Worm (Caenorhabditis elegans) whole organism, L4 larva: Measurements from ENCODE around the gene patr-1.

Experiments used
- F44E2.7 ChIP-seq: fragments of 200-800 bp; sonication (Bioruptor generic); IDR thresholded peaks from 2 replicates; pipeline ENCODE4 v2.1.2; 2022; ENCODE audit warnings: missing genetic modification characterization, missing compliant biosample characterization
- R02D3.7 ChIP-seq: fragments of 150-350 bp; sonication (generic microtip); optimal IDR thresholded peaks from 3 replicates; lab custom pipeline; 2014; ENCODE audit warnings: missing biosample characterization, missing genetic modification characterization
- T26A8.4 ChIP-seq: fragments of 200-800 bp; sonication (Bioruptor generic); IDR thresholded peaks from 2 replicates; pipeline ENCODE4 v1.3.6; 2022; ENCODE audit warnings: missing genetic modification characterization, missing compliant biosample characterization
- Y5F2A.4 ChIP-seq: fragments of 200-800 bp; sonication (Bioruptor generic); optimal IDR thresholded peaks from 2 replicates; lab custom pipeline; 2018; ENCODE audit warnings: mild to moderate bottlenecking, missing genetic modification characterization, missing compliant biosample characterization
- Y75B8A.6 ChIP-seq: fragments of 200-800 bp; sonication (Bioruptor generic); IDR thresholded peaks from 2 replicates; pipeline ENCODE4 v1.3.6; 2022; ENCODE audit warnings: missing genetic modification reagents, missing genetic modification characterization, missing compliant biosample characterization
- aha-1 ChIP-seq: fragments of 150-350 bp; peaks from one replicate; lab custom pipeline; 2014; ENCODE audit warnings: missing biosample characterization, missing genetic modification characterization
- ceh-20 ChIP-seq: fragments of 200-800 bp; sonication (Bioruptor generic); IDR thresholded peaks from 2 replicates; pipeline ENCODE4 v1.3.6; 2022; ENCODE audit warnings: missing genetic modification reagents, missing genetic modification characterization, missing compliant biosample characterization
- ceh-28 ChIP-seq: fragments of 150-350 bp; optimal IDR thresholded peaks from 2 replicates; lab custom pipeline; 2014; ENCODE audit warnings: missing biosample characterization, missing genetic modification reagents, missing genetic modification characterization
- ces-1 ChIP-seq: fragments of 150-350 bp; sonication (generic microtip); optimal IDR thresholded peaks from 4 replicates; lab custom pipeline; 2014; ENCODE audit warnings: missing biosample characterization, missing genetic modification reagents, missing genetic modification characterization
- daf-12 ChIP-seq: fragments of 150-350 bp; optimal IDR thresholded peaks from 2 replicates; lab custom pipeline; 2014; ENCODE audit warnings: missing biosample characterization, missing genetic modification reagents, missing genetic modification characterization
- daf-16 ChIP-seq, 3 experiments: sonication (generic microtip); optimal IDR thresholded peaks; 2 replicates each; lab custom pipeline; 2016 to 2017; ENCODE audit warnings: missing genetic modification characterization in 3 of 3, missing genetic modification reagents in 3 of 3, mild to moderate bottlenecking in 2 of 3, missing compliant biosample characterization in 2 of 3, missing biosample characterization in 1 of 3, moderate library complexity in 1 of 3
- dmd-6 ChIP-seq: fragments of 200-800 bp; sonication (Bioruptor generic); IDR thresholded peaks from 2 replicates; pipeline ENCODE4 v1.3.6; 2022; ENCODE audit warnings: missing genetic modification reagents, missing genetic modification characterization, missing compliant biosample characterization
- dmd-8 ChIP-seq: fragments of 200-800 bp; sonication (Bioruptor generic); IDR thresholded peaks from 2 replicates; pipeline ENCODE4 v1.3.6; 2022; ENCODE audit warnings: missing genetic modification characterization, missing compliant biosample characterization
- duxl-1 ChIP-seq: sonication (generic microtip); optimal IDR thresholded peaks from 2 replicates; lab custom pipeline; 2016; ENCODE audit warnings: mild to moderate bottlenecking, missing genetic modification characterization, moderate library complexity, missing compliant biosample characterization; ENCODE audit not compliant: poor library complexity
- egl-27 ChIP-seq: sonication (generic microtip); optimal IDR thresholded peaks from 3 replicates; lab custom pipeline; 2017; ENCODE audit warnings: missing biosample characterization, missing genetic modification reagents, missing genetic modification characterization
- egl-43 ChIP-seq: fragments of 200-800 bp; sonication (Bioruptor generic); IDR thresholded peaks from 2 replicates; pipeline ENCODE4 v1.3.6; 2022; ENCODE audit warnings: missing genetic modification reagents, missing genetic modification characterization, missing compliant biosample characterization
- hlh-11 ChIP-seq: fragments of 200-800 bp; sonication (Bioruptor generic); optimal IDR thresholded peaks from 2 replicates; lab custom pipeline; 2018; ENCODE audit warnings: mild to moderate bottlenecking, missing genetic modification characterization, missing compliant biosample characterization
- hlh-30 ChIP-seq: sonication (generic microtip); optimal IDR thresholded peaks from 2 replicates; lab custom pipeline; 2017; ENCODE audit warnings: antibody characterized with exemption, mild to moderate bottlenecking, missing genetic modification characterization, missing compliant biosample characterization; ENCODE audit not compliant: insufficient read depth
- hmg-1.1 ChIP-seq: fragments of 200-800 bp; sonication (Bioruptor generic); IDR thresholded peaks from 2 replicates; pipeline ENCODE4 v1.3.6; 2022; ENCODE audit warnings: missing genetic modification reagents, missing genetic modification characterization, missing compliant biosample characterization
- lin-15B ChIP-seq: fragments of 150-350 bp; sonication (generic microtip); optimal IDR thresholded peaks from 3 replicates; lab custom pipeline; 2014; ENCODE audit warnings: missing biosample characterization, missing genetic modification characterization
- lin-29 ChIP-seq: fragments of 200-800 bp; sonication (Bioruptor generic); IDR thresholded peaks from 2 replicates; pipeline ENCODE4 v1.3.6; 2022; ENCODE audit warnings: missing genetic modification reagents, missing genetic modification characterization, missing compliant biosample characterization
- lsy-2 ChIP-seq, 2 experiments: fragments of 150-350 bp in 1 of 2; sonication (generic microtip) in 1 of 2; optimal IDR thresholded peaks; 2 replicates each; lab custom pipeline; 2014 to 2017; ENCODE audit warnings: missing biosample characterization in 2 of 2, missing genetic modification characterization in 2 of 2
- mdl-1 ChIP-seq, 2 experiments: fragments of 150-350 bp in 1 of 2; sonication (generic microtip) in 1 of 2; optimal IDR thresholded peaks; 2 replicates each; lab custom pipeline; 2014 to 2017; ENCODE audit warnings: missing biosample characterization in 2 of 2, missing genetic modification characterization in 2 of 2
- mdt-29 ChIP-seq: fragments of 200-800 bp; sonication (Bioruptor generic); IDR thresholded peaks from 2 replicates; pipeline ENCODE4 v1.3.6; 2022; ENCODE audit warnings: missing genetic modification reagents, missing genetic modification characterization, missing compliant biosample characterization
- mep-1 ChIP-seq: fragments of 150-350 bp; sonication (generic microtip); optimal IDR thresholded peaks from 3 replicates; lab custom pipeline; 2014; ENCODE audit warnings: missing biosample characterization, missing genetic modification characterization
- mxl-3 ChIP-seq: fragments of 200-800 bp; sonication (Bioruptor generic); optimal IDR thresholded peaks from 2 replicates; lab custom pipeline; 2018; ENCODE audit warnings: mild to moderate bottlenecking, missing genetic modification characterization, missing compliant biosample characterization
- nhr-102 ChIP-seq: sonication (generic microtip); optimal IDR thresholded peaks from 2 replicates; lab custom pipeline; 2016; ENCODE audit warnings: mild to moderate bottlenecking, missing genetic modification characterization, moderate library complexity, missing compliant biosample characterization
- nhr-11 ChIP-seq: fragments of 150-350 bp; optimal IDR thresholded peaks from 2 replicates; lab custom pipeline; 2014; ENCODE audit warnings: missing biosample characterization, missing genetic modification characterization
- nhr-111 ChIP-seq: fragments of 200-800 bp; sonication (Bioruptor generic); optimal IDR thresholded peaks from 2 replicates; lab custom pipeline; 2018; ENCODE audit warnings: mild to moderate bottlenecking, missing genetic modification characterization, missing compliant biosample characterization
- nhr-25 ChIP-seq: sonication (generic microtip); optimal IDR thresholded peaks from 2 replicates; lab custom pipeline; 2017; ENCODE audit warnings: missing genetic modification characterization, mild to moderate bottlenecking, missing compliant biosample characterization, antibody characterized with exemption, moderate library complexity, borderline replicate concordance; ENCODE audit not compliant: insufficient read depth
- nhr-28 ChIP-seq: fragments of 150-350 bp; optimal IDR thresholded peaks from 2 replicates; lab custom pipeline; 2014; ENCODE audit warnings: missing biosample characterization, missing genetic modification characterization
- nhr-42 ChIP-seq: fragments of 200-800 bp; sonication (Bioruptor generic); IDR thresholded peaks from 2 replicates; pipeline ENCODE4 v1.3.6; 2022; ENCODE audit warnings: missing genetic modification characterization, missing compliant biosample characterization
- nhr-6 ChIP-seq: fragments of 150-350 bp; optimal IDR thresholded peaks from 2 replicates; lab custom pipeline; 2014; ENCODE audit warnings: missing biosample characterization, missing genetic modification characterization
- nhr-77 ChIP-seq: fragments of 150-350 bp; optimal IDR thresholded peaks from 2 replicates; lab custom pipeline; 2014; ENCODE audit warnings: missing biosample characterization, missing genetic modification characterization
- pqm-1 ChIP-seq: sonication (generic microtip); optimal IDR thresholded peaks from 2 replicates; lab custom pipeline; 2017; ENCODE audit warnings: missing biosample characterization, missing genetic modification characterization
- rbr-2 ChIP-seq: sonication (generic microtip); optimal IDR thresholded peaks from 2 replicates; lab custom pipeline; 2016; ENCODE audit warnings: missing genotype, missing genetic modification characterization, missing compliant biosample characterization
- saeg-2 ChIP-seq: fragments of 200-800 bp; sonication (Bioruptor generic); IDR thresholded peaks from 2 replicates; pipeline ENCODE4 v1.3.6; 2022; ENCODE audit warnings: missing genetic modification reagents, missing genetic modification characterization, missing compliant biosample characterization
- sdz-12 ChIP-seq: fragments of 200-800 bp; sonication (Bioruptor generic); optimal IDR thresholded peaks from 2 replicates; lab custom pipeline; 2018; ENCODE audit warnings: mild to moderate bottlenecking, missing genetic modification characterization, missing compliant biosample characterization
- skn-1 ChIP-seq: fragments of 150-350 bp; optimal IDR thresholded peaks from 2 replicates; lab custom pipeline; 2014; ENCODE audit warnings: missing biosample characterization, missing genetic modification characterization
- spr-1 ChIP-seq: sonication (generic microtip); optimal IDR thresholded peaks from 2 replicates; lab custom pipeline; 2016; ENCODE audit warnings: mild to moderate bottlenecking, missing genetic modification characterization, missing compliant biosample characterization
- tra-1 ChIP-seq: fragments of 200-800 bp; sonication (Bioruptor generic); IDR thresholded peaks from 2 replicates; pipeline ENCODE4 v1.3.6; 2022; ENCODE audit warnings: missing genetic modification reagents, missing genetic modification characterization, missing compliant biosample characterization
- unc-62 ChIP-seq, 3 experiments: fragments of 150-350 bp in 1 of 3; sonication (generic microtip); optimal IDR thresholded peaks in 2 of 3; peaks in 1 of 3; 1 replicate in 1 of 3; 2 replicates in 2 of 3; lab custom pipeline; 2014 to 2017; ENCODE audit warnings: missing biosample characterization in 3 of 3, missing genetic modification characterization in 3 of 3, missing genetic modification reagents in 3 of 3, missing genotype in 1 of 3
- zip-11 ChIP-seq: fragments of 200-800 bp; sonication (Bioruptor generic); IDR thresholded peaks from 2 replicates; pipeline ENCODE4 v1.3.6; 2022; ENCODE audit warnings: missing genetic modification characterization, missing compliant biosample characterization
- ztf-11 ChIP-seq: fragments of 150-350 bp; optimal IDR thresholded peaks from 2 replicates; lab custom pipeline; 2014; ENCODE audit warnings: missing biosample characterization, missing genetic modification characterization

The patr-1 gene

DNA sequence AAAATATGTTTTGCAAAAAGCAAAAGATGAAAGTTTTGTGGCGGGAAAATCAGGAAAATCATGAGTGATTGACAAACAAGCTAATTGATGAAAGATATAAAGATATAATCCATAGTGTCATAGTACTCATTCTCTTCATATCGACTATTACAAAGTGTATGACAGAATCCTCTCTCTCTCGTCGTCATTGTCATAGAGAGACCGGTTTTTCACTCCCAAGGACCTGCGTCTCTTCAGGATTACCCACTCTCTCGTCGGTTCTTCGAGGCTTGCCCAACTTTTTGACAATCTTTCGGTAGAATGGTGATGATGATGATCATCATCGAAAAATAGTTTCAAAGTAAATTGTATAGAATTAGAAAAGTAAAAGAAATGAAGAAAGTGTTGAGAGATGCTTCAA, 40.4 kb downstream of the patr-1 start:
- TF ChIP-seq nhr-102 (tag; lab: Kevin White, UChicago) (no peak), egl-43 (GFP tag; lab: Robert Waterston, UW) (no peak), sdz-12 (GFP tag; lab: Kevin White, UChicago) (no peak), rbr-2 (tag; lab: Kevin White, UChicago) (no peak), lin-29 (GFP tag; lab: Robert Waterston, UW) (no peak), ceh-20 (GFP tag; lab: Robert Waterston, UW) (no peak), mep-1 (peak; percentile 31), hlh-11 (tag; lab: Kevin White, UChicago) (peak; percentile 33), lin-15B (no peak), skn-1 (tag; lab: Kevin White, UChicago) (no peak), nhr-111 (GFP tag; lab: Kevin White, UChicago) (no peak), nhr-77 (tag; lab: Kevin White, UChicago) (no peak), daf-12 (tag; lab: Kevin White, UChicago) (no peak), lsy-2 (tag; optimal IDR thresholded peaks at IDR 0.05; lab: Kevin White, UChicago) (peak in 1 of 2 experiments; percentile 32), mdl-1 (tag; optimal IDR thresholded peaks at IDR 0.05; lab: Kevin White, UChicago) (peak in 1 of 2 experiments; percentile 18), ceh-28 (tag; lab: Kevin White, UChicago) (no peak), hlh-30 (tag; lab: Kevin White, UChicago) (peak; percentile 39), ztf-11 (tag; lab: Kevin White, UChicago) (no peak), nhr-25 (no peak), unc-62 (GFP tag; optimal IDR thresholded peaks at IDR 0.05 in 1 of 2; lab: Kevin White, UChicago) (peak in 1 of 2 experiments; percentile 79), unc-62 (tag; optimal IDR thresholded peaks at IDR 0.05; lab: Kevin White, UChicago) (no peak), nhr-28 (tag; lab: Kevin White, UChicago) (peak; percentile 48), ces-1 (GFP tag; lab: Kevin White, UChicago) (no peak), spr-1 (tag; lab: Kevin White, UChicago) (peak; percentile 9), aha-1 (tag; lab: Kevin White, UChicago) (peak; percentile 12), mxl-3 (GFP tag; lab: Kevin White, UChicago) (peak; percentile 49)

DNA sequence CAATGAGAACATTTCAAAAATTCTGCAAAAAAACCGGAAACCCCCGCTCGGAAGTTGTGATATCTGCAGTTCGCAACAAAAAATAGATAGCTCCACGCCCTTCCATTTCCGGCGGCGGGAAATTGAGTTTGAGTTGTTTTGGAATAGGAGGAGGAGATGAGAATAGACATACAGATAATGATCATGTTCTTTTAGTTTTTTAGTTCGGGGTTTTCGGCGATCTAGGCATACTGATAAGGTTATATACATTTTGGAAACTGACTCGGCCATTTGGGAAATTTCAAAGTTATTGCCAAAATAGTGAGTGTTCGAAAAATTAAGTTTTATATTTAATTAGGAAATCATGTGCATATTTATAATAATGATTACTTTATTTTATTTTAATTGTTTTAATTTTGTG, 43.9 kb downstream of the patr-1 start:
- TF ChIP-seq nhr-28 (tag; lab: Kevin White, UChicago), result no peak
- no peak for TF ChIP-seq F44E2.7 (GFP tag; lab: Robert Waterston, UW)

DNA sequence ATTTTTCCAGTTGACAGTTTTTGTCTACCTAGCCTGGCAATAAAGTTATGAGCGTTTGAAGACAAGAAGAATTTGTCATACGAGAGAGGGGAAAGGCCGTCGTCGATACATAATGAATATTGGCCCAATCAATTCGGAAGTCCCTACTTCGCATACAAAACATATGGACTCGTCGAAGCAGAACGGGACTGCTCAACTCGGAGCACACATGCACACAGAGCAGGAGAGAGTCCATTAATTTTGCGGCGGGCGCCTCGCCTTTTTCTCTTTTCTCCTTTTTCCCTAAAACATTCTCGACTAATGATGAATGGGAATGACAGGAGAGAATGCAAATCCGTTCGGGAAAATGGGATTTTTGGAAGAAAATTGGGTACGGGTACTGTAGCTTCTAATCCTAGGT, 45.2 kb downstream of the patr-1 start, which contains the start of gene F13D12.8:
TSS of gene F13D12.8 (minus strand) at position 82 of the 400 bp plus-strand sequence.
- TF ChIP-seq hmg-1.1 (GFP tag; lab: Robert Waterston, UW) (0 out of 2 replicates have a peak, but pooled peaks have one; percentile 19), duxl-1 (tag; lab: Kevin White, UChicago) (no peak), egl-27 (tag; lab: Kevin White, UChicago) (no peak)

DNA sequence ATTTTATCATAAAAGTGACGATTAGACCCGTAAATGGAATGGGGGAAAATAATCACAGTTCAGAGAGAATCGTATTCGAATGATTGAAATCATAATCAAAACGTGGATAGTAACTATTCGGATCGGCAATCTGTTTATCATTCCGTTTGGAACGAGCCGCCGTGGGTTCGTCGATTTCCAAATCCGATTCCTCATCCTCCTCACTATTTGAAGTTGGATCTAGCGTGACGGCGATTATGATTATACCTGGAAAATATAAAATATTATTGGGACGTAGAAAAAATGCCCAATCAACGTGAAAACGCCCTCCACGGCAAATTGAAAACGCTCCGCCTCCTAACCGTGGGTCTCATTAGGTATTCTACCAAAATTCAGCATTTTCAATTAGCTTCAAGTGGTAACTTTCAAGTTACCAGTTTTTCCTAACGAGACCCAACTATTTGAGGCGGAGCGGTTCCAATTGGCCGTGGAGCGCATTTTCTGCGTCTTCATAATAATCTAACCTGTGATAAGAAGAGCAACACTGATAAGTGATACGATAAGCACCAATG, 46.5 kb downstream of the patr-1 start:
- no peak for TF ChIP-seq Y75B8A.6 (GFP tag; lab: Robert Waterston, UW)
- no peak for TF ChIP-seq T26A8.4 (GFP tag; lab: Robert Waterston, UW)
- TF ChIP-seq aha-1 (tag; lab: Kevin White, UChicago), result peak; percentile 81
- TF ChIP-seq nhr-11, result no peak
- TF ChIP-seq nhr-6 (tag; lab: Kevin White, UChicago), result no peak
- TF ChIP-seq zip-11 (GFP tag; lab: Robert Waterston, UW), result no peak
- TF ChIP-seq nhr-42 (GFP tag; lab: Robert Waterston, UW), result 0 out of 2 replicates have a peak, but pooled peaks have one; percentile 51
- TF ChIP-seq mdt-29 (GFP tag; lab: Robert Waterston, UW), result no peak
- TF ChIP-seq R02D3.7 (tag; lab: Kevin White, UChicago), result no peak
- TF ChIP-seq dmd-8 (GFP tag; lab: Robert Waterston, UW), result no peak
- peak; percentile 67 for TF ChIP-seq nhr-102 (tag; lab: Kevin White, UChicago)
- peak; percentile 35 for TF ChIP-seq dmd-6 (GFP tag; lab: Robert Waterston, UW)
- TF ChIP-seq Y5F2A.4 (GFP tag; lab: Kevin White, UChicago), result no peak
- TF ChIP-seq rbr-2 (tag; lab: Kevin White, UChicago), result peak; percentile 21
- 0 out of 2 replicates have a peak, but pooled peaks have one; percentile 13 for TF ChIP-seq tra-1 (GFP tag; lab: Robert Waterston, UW)
- no peak for TF ChIP-seq pqm-1
- no peak for TF ChIP-seq daf-16 (GFP tag; optimal IDR thresholded peaks at IDR 0.05; lab: Kevin White, UChicago)
- TF ChIP-seq daf-16 (tag; optimal IDR thresholded peaks at IDR 0.05; lab: Kevin White, UChicago), result peak; percentile 35
- TF ChIP-seq saeg-2 (GFP tag; lab: Robert Waterston, UW), result no peak
- no peak for TF ChIP-seq ceh-20 (GFP tag; lab: Robert Waterston, UW)
